Fruit fly (Drosophila melanogaster) whole organism, embryonic: Measurements from ENCODE around the gene CG31922.

Experiments used
- CG10462 ChIP-seq: fragments of 200-800 bp; sonication (Bioruptor generic); optimal IDR thresholded peaks from 2 replicates; lab custom pipeline; 2016; ENCODE audit warnings: missing biosample characterization, missing genetic modification characterization
- CG15073 ChIP-seq: fragments of 200-800 bp; sonication (Bioruptor generic); optimal IDR thresholded peaks from 2 replicates; lab custom pipeline; 2016; ENCODE audit warnings: missing biosample characterization, missing genetic modification characterization
- CG15601 ChIP-seq: fragments of 200-800 bp; sonication (Bioruptor generic); optimal IDR thresholded peaks from 3 replicates; lab custom pipeline; 2019; ENCODE audit warnings: missing biosample characterization, mild to moderate bottlenecking, missing genetic modification characterization, moderate library complexity
- CG8281 ChIP-seq: fragments of 200-800 bp; sonication (Bioruptor generic); optimal IDR thresholded peaks from 2 replicates; lab custom pipeline; 2018; ENCODE audit warnings: missing biosample characterization, mild to moderate bottlenecking, missing genetic modification characterization, moderate library complexity
- CG8388 ChIP-seq: fragments of 200-800 bp; sonication (Bioruptor generic); optimal IDR thresholded peaks from 2 replicates; lab custom pipeline; 2019; ENCODE audit warnings: missing biosample characterization, mild to moderate bottlenecking, missing genetic modification characterization, moderate library complexity
- Doc3 ChIP-seq: fragments of 200-800 bp; sonication (Bioruptor generic); IDR thresholded peaks from 3 replicates; pipeline ENCODE4 v1.3.6; 2022; ENCODE audit warnings: missing biosample characterization, missing genetic modification characterization; ENCODE audit not compliant: partially characterized antibody
- Stat92E ChIP-seq, 3 experiments: fragments of >200 bp in 2 of 3; fragments of 200-800 bp in 1 of 3; sonication (Bioruptor generic) in 1 of 3; optimal IDR thresholded peaks; 2 replicates each; lab custom pipeline; 2017 to 2019; ENCODE audit warnings: missing biosample characterization in 3 of 3, missing genetic modification characterization in 3 of 3, mild to moderate bottlenecking in 1 of 3, moderate library complexity in 1 of 3
- bigmax ChIP-seq: fragments of 200-800 bp; sonication (Bioruptor generic); optimal IDR thresholded peaks from 2 replicates; lab custom pipeline; 2018; ENCODE audit warnings: missing biosample characterization, mild to moderate bottlenecking, missing genetic modification characterization
- crp ChIP-seq, 2 experiments: fragments of 200-800 bp; sonication (Bioruptor generic); optimal IDR thresholded peaks; 2 replicates in 1 of 2; 3 replicates in 1 of 2; lab custom pipeline; 2017; ENCODE audit warnings: missing biosample characterization in 2 of 2, missing genetic modification characterization in 2 of 2, mild to moderate bottlenecking in 1 of 2, moderate library complexity in 1 of 2
- ewg ChIP-seq: fragments of 200-800 bp; sonication (Bioruptor generic); optimal IDR thresholded peaks from 3 replicates; lab custom pipeline; 2017; ENCODE audit warnings: mild to moderate bottlenecking, missing biosample characterization, missing genetic modification reagents, missing genetic modification characterization
- so ChIP-seq: fragments of 200-800 bp; sonication (Bioruptor generic); IDR thresholded peaks from 3 replicates; pipeline ENCODE4 v1.3.6; 2022; ENCODE audit warnings: missing biosample characterization, missing genetic modification characterization
- yki ChIP-seq: fragments of >200 bp; optimal IDR thresholded peaks from 3 replicates; lab custom pipeline; 2018

- no peak for TF ChIP-seq ewg (GFP tag; lab: Kevin White, UChicago)
- no peak for TF ChIP-seq so (GFP tag; lab: Robert Waterston, UW)
- no peak for TF ChIP-seq yki (lab: Kevin White, UChicago)
- no peak for TF ChIP-seq crp (GFP tag; optimal IDR thresholded peaks at IDR 0.05; lab: Kevin White, UChicago)
- TF ChIP-seq CG10462 (GFP tag; lab: Kevin White, UChicago) = no peak
- no peak for TF ChIP-seq CG8388 (GFP tag; lab: Kevin White, UChicago)
- no peak for TF ChIP-seq CG15073
- no peak for TF ChIP-seq CG8281 (tag; lab: Kevin White, UChicago)
- TF ChIP-seq Stat92E (GFP tag; optimal IDR thresholded peaks at IDR 0.05; lab: Kevin White, UChicago) = no peak
- TF ChIP-seq CG15601 (tag; lab: Kevin White, UChicago) = no peak
- no peak for TF ChIP-seq Doc3 (GFP tag; lab: Robert Waterston, UW)
- no peak for TF ChIP-seq bigmax (GFP tag; lab: Kevin White, UChicago)
Measured at dm6 chr2L:1120206-1120902, 49.6 kb upstream of the CG31922 start.
